Fruit fly (Drosophila melanogaster) whole organism, pupa: ENCODE results near the gene Surf6.

ENCODE experiments used
- CG10348 ChIP-seq: fragments of 200-800 bp; sonication (Bioruptor generic); IDR thresholded peaks from 2 replicates; pipeline ENCODE4 v1.3.6; 2022; ENCODE audit warnings: missing biosample characterization, missing genetic modification characterization
- CG32121 ChIP-seq: fragments of 200-800 bp; sonication (Bioruptor generic); IDR thresholded peaks from 2 replicates; pipeline ENCODE4 v1.3.6; 2022; ENCODE audit warnings: missing biosample characterization, missing genetic modification characterization
- D1 ChIP-seq: fragments of 200-800 bp; sonication (Bioruptor generic); optimal IDR thresholded peaks from 2 replicates; lab custom pipeline; 2018; ENCODE audit warnings: missing biosample characterization, mild to moderate bottlenecking, missing genetic modification characterization, moderate library complexity
- Ets98B ChIP-seq: fragments of 200-800 bp; sonication (Bioruptor generic); IDR thresholded peaks from 2 replicates; pipeline ENCODE4 v1.3.6; 2022; ENCODE audit warnings: missing biosample characterization, missing genetic modification characterization
- Pif1B ChIP-seq: fragments of 200-800 bp; sonication (Bioruptor generic); optimal IDR thresholded peaks from 3 replicates; lab custom pipeline; 2016; ENCODE audit warnings: missing biosample characterization, missing genetic modification characterization
- rn ChIP-seq: fragments of 200-800 bp; sonication (Bioruptor generic); IDR thresholded peaks from 2 replicates; pipeline ENCODE4 v1.3.6; 2022; ENCODE audit warnings: missing biosample characterization, missing genetic modification characterization

dm6 chr3R:19918207-19918606 lies 13.5 kb upstream of the Surf6 start, which contains the start of gene CG4770:
- no peak for TF ChIP-seq Pif1B (GFP tag; lab: Kevin White, UChicago)
- TF ChIP-seq Ets98B, result no peak; the same call in 1 of the 2 replicates
- no peak for TF ChIP-seq D1
- TF ChIP-seq rn (GFP tag; lab: Robert Waterston, UW), result no peak
- TF ChIP-seq CG32121 (GFP tag; lab: Robert Waterston, UW), result no peak
- no peak for TF ChIP-seq CG10348 (GFP tag; lab: Robert Waterston, UW)
